Fruit fly (Drosophila melanogaster): ENCODE measurements around the gene CG13607.

Gene CG13607

dm6 chr3R:24108902-24109389 is 7.2 kb downstream of the CG13607 start, which contains the start of the genes eIF4EHP and CG18428 (continued):
- TF ChIP-seq Nf-YB (GFP tag; optimal IDR thresholded peaks at IDR 0.05) (peak; percentile 92), YL-1 (GFP tag; optimal IDR thresholded peaks at IDR 0.05) (peak; percentile 99), CG13894 (tag; optimal IDR thresholded peaks at IDR 0.05) (peak; percentile 99), tin (GFP tag; optimal IDR thresholded peaks at IDR 0.05) (peak; percentile 98), pnt (GFP tag; optimal IDR thresholded peaks at IDR 0.05) (peak; percentile 71), hth (optimal IDR thresholded peaks at IDR 0.05) (no peak), CG32772 (GFP tag; IDR thresholded peaks at IDR 0.05) (no peak), sima (GFP tag; optimal IDR thresholded peaks at IDR 0.05) (peak; percentile 36), CG8944 (GFP tag; optimal IDR thresholded peaks at IDR 0.05) (peak; percentile 83), CG10565 (GFP tag; optimal IDR thresholded peaks at IDR 0.05) (peak; percentile 85), sd (tag; optimal IDR thresholded peaks at IDR 0.05) (peak; percentile 99), amos (GFP tag; IDR thresholded peaks at IDR 0.05; ENCODE audit: partially characterized antibody) (no peak), Opbp (GFP tag; IDR thresholded peaks at IDR 0.05; ENCODE audit: partially characterized antibody) (no peak), CG15011 (GFP tag; optimal IDR thresholded peaks at IDR 0.05) (peak; percentile 99), ac (GFP tag; optimal IDR thresholded peaks at IDR 0.05) (peak; percentile 96), CG4730 (GFP tag; IDR thresholded peaks at IDR 0.05) (no peak), bowl (GFP tag; IDR thresholded peaks at IDR 0.05) (no peak; the same call in 1 of the 2 replicates), CG2875 (GFP tag; optimal IDR thresholded peaks at IDR 0.05) (peak; percentile 94), CG2889 (GFP tag; IDR thresholded peaks at IDR 0.05) (peak; percentile 98; the same call in 2 of the 3 replicates), CG2120 (GFP tag; optimal IDR thresholded peaks at IDR 0.05) (peak; percentile 98), otp (GFP tag; IDR thresholded peaks at IDR 0.05) (peak; percentile 96; the same call in 1 of the 3 replicates), Ets97D (GFP tag; optimal IDR thresholded peaks at IDR 0.05) (peak; percentile 84), ftz-f1 (GFP tag; optimal IDR thresholded peaks at IDR 0.05) (peak; percentile 48), CG12236 (GFP tag; optimal IDR thresholded peaks at IDR 0.05) (peak; percentile 45), CG8359 (GFP tag; optimal IDR thresholded peaks at IDR 0.05; ENCODE audit: borderline replicate concordance) (peak; percentile 94), Sox100B (GFP tag; optimal IDR thresholded peaks at IDR 0.05) (peak; percentile 100), Lpt (GFP tag; optimal IDR thresholded peaks at IDR 0.05) (no peak), CG15601 (tag; optimal IDR thresholded peaks at IDR 0.05) (peak; percentile 99), gt (GFP tag; IDR thresholded peaks at IDR 0.05) (no peak), Six4 (GFP tag; optimal IDR thresholded peaks at IDR 0.05) (peak; percentile 98), Ets65A (GFP tag) (peak; percentile 98), lilli (GFP tag; optimal IDR thresholded peaks at IDR 0.05) (peak; percentile 97), fru (optimal IDR thresholded peaks at IDR 0.05) (no peak), ham (GFP tag; IDR thresholded peaks at IDR 0.05) (0 out of 2 replicates have a peak, but pooled peaks have one; percentile 96), Hr51 (GFP tag; optimal IDR thresholded peaks at IDR 0.05) (peak; percentile 90 to 100), Chrac-16 (GFP tag; optimal IDR thresholded peaks at IDR 0.05) (peak; percentile 99), CG11695 (GFP tag; IDR thresholded peaks at IDR 0.05) (no peak), chinmo (GFP tag; IDR thresholded peaks at IDR 0.05; ENCODE audit: partially characterized antibody) (no peak), CG11696 (GFP tag; IDR thresholded peaks at IDR 0.05) (peak; percentile 94), CG11560 (tag; IDR thresholded peaks at IDR 0.05) (no peak; the same call in 1 of the 3 replicates), CG42726 (GFP tag; IDR thresholded peaks at IDR 0.05; ENCODE audit: partially characterized antibody) (no peak), CG6254 (GFP tag; optimal IDR thresholded peaks at IDR 0.05) (peak; percentile 95), Sox102F (GFP tag; optimal IDR thresholded peaks at IDR 0.05) (peak; percentile 99), pros (GFP tag; optimal IDR thresholded peaks at IDR 0.05) (peak; percentile 81), ash1 (GFP tag; optimal IDR thresholded peaks at IDR 0.05) (peak; percentile 92), pfk (GFP tag; optimal IDR thresholded peaks at IDR 0.05) (peak; percentile 80), Xbp1 (GFP tag; optimal IDR thresholded peaks at IDR 0.05) (peak; percentile 99), emc (GFP tag; optimal IDR thresholded peaks at IDR 0.05) (peak; percentile 73), MTF-1 (GFP tag; optimal IDR thresholded peaks at IDR 0.05; ENCODE audit: borderline replicate concordance) (peak; percentile 95), stwl (tag; optimal IDR thresholded peaks at IDR 0.05) (peak; percentile 88), CG10654 (GFP tag; optimal IDR thresholded peaks at IDR 0.05) (peak; percentile 98)
